Worm (Caenorhabditis elegans): ENCODE results near the gene hip-1.

DNA sequence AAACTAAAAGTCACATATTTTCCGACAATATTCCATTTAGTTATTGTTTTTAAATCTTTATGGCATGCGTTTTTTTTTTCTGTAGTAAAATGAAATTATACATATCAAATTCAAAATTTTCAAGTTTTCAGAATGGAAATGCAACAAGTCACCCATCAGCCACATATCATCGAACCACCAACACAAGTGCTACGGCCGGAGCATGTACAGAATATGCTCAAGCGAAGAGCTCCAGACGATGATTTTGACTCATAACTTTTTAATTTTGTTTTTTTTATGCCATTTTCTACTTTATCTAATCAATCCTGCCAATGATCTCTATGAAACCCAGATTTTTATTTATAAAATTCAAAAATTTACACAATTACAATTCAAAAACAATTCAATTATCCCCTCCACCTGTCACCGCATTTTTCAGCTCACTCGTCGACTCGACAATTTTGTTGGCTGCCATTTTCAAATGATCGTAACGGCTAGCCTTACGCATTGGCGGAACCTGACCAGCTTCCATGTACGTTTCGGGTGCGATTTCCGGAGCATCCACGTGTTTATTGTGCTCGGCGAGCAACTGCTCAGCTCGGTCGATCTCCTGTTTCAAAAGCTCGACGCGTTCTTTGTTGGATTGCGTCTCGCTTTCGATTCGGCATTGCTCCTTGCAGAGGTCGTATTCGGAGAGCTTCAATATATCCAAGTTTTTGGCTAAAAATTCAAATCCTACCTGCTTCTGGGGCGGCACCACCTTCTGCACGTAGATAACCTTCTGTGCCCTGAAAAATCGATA lies 3.5 kb upstream of the hip-1 start:
- TF ChIP-seq npax-4 (tag; optimal IDR thresholded peaks at IDR 0.05) (no peak), elt-2 (tag; optimal IDR thresholded peaks at IDR 0.05) (no peak), unc-86 (tag; optimal IDR thresholded peaks at IDR 0.05) (no peak)
